Worm (Caenorhabditis elegans): ENCODE data around the gene hlh-12.

ce11 chrIV:8476880-8477279 is 2.4 kb downstream of the hlh-12 start, which contains the start of gene spp-10:
- TF ChIP-seq egl-27 (tag; optimal IDR thresholded peaks at IDR 0.05), result no peak
- no peak for TF ChIP-seq nhr-25 (tag; optimal IDR thresholded peaks at IDR 0.05)
- no peak for TF ChIP-seq nfya-1 (tag; optimal IDR thresholded peaks at IDR 0.05; ENCODE audit: insufficient read depth)
- TF ChIP-seq zag-1 (tag; optimal IDR thresholded peaks at IDR 0.05), result no peak
- no peak for TF ChIP-seq nhr-23 (tag; optimal IDR thresholded peaks at IDR 0.05)
- TF ChIP-seq unc-62 (GFP tag; optimal IDR thresholded peaks at IDR 0.05), result no peak
- no peak for TF ChIP-seq nhr-28 (tag; optimal IDR thresholded peaks at IDR 0.05)
- no peak for TF ChIP-seq ztf-11 (tag; optimal IDR thresholded peaks at IDR 0.05)
- no peak for TF ChIP-seq R02D3.7 (tag; optimal IDR thresholded peaks at IDR 0.05)

All from whole organism, L3 larva.